Fruit fly (Drosophila melanogaster): Measurements from ENCODE around the gene lectin-37Da.
A peak's percentile ranks its signal among the peaks of the same experiment; 100 is the strongest.

Gene lectin-37Da

DNA sequence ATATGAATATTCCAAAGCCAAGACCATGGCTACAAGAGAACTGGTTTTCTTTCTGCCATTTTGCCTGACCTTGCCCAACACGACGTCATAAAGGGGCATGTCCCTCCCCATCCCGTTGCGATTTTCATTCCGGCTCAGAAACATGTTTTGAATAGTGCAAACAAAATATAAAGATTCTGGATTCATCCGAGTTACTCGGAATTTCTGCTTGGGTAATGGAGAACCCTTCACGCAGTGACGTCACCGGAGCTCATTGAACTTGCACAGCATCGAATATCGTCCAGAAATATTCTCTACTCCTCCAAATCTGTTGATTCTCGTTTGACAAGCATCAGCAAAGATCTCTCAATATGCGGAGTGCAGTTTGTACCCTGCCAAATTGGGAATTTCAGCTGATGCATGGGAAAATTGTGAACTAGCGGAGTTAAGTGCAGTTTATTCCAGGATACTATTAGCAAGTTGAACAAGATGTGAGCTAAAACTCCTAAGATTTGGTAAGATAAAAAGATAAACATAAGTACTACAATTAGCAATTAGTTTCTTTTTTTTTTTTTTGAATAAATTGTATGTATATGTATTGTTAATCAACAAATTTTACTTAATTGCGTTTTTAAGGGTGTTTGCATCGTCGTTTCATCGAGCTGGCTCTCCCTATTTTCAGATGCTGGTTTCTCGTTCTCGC is 36.1 kb downstream of the lectin-37Da start, which contains the start of gene CG10026 (continued):
- TF ChIP-seq Sox102F (GFP tag; optimal IDR thresholded peaks at IDR 0.05) (peak; percentile 52), CG6808 (GFP tag; optimal IDR thresholded peaks at IDR 0.05) (peak; percentile 74), CG4318 (GFP tag; optimal IDR thresholded peaks at IDR 0.05) (no peak), Hr39 (GFP tag; optimal IDR thresholded peaks at IDR 0.05) (peak; percentile 27), Ets21C (GFP tag; optimal IDR thresholded peaks at IDR 0.05) (peak; percentile 32), CG11294 (GFP tag; IDR thresholded peaks at IDR 0.05) (no peak), net (GFP tag; optimal IDR thresholded peaks at IDR 0.05) (peak; percentile 35), topi (GFP tag; optimal IDR thresholded peaks at IDR 0.05) (peak; percentile 17), CG7368 (GFP tag; optimal IDR thresholded peaks at IDR 0.05) (no peak)

DNA sequence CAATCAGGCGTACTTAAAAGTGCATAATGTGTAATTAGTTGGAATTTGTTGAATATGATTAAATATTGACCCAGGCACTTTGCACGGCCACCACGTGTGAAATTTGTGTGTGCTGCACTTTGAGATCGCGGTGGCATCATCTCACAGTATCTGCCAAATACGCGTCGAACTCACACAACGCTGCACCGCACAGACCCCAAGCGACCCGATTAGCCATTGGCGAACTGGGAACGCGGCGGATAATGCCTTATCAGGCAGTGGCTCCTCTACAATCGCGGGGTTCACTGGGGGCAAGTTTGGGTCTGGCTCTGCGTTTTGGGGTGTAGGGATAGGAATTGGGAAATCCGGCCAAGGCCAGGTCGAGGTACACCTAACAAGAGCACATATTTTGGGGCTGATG is 37.1 kb downstream of the lectin-37Da start:
- TF ChIP-seq eg (GFP tag; IDR thresholded peaks at IDR 0.05): no peak
- no peak for TF ChIP-seq fkh (GFP tag; optimal IDR thresholded peaks at IDR 0.05)
- no peak for TF ChIP-seq CG32006 (GFP tag; optimal IDR thresholded peaks at IDR 0.05)
- no peak for TF ChIP-seq CG16779 (tag; optimal IDR thresholded peaks at IDR 0.05)
- no peak for TF ChIP-seq CG10631 (GFP tag; optimal IDR thresholded peaks at IDR 0.05)
- TF ChIP-seq dac (GFP tag; optimal IDR thresholded peaks at IDR 0.05): no peak
- no peak for TF ChIP-seq esn (GFP tag; optimal IDR thresholded peaks at IDR 0.05)
- TF ChIP-seq acj6 (GFP tag; optimal IDR thresholded peaks at IDR 0.05): no peak
- no peak for TF ChIP-seq Met (GFP tag; optimal IDR thresholded peaks at IDR 0.05)
- TF ChIP-seq CG7368 (GFP tag; optimal IDR thresholded peaks at IDR 0.05): no peak
- TF ChIP-seq CG4318 (GFP tag; optimal IDR thresholded peaks at IDR 0.05): no peak
- TF ChIP-seq Hr4 (GFP tag; optimal IDR thresholded peaks at IDR 0.05): no peak
- TF ChIP-seq achi (GFP tag; optimal IDR thresholded peaks at IDR 0.05): no peak
- TF ChIP-seq CG8119 (GFP tag; IDR thresholded peaks at IDR 0.05): 0 out of 3 replicates have a peak, but pooled peaks have one; percentile 20
- TF ChIP-seq svp (GFP tag): peak; percentile 96
- TF ChIP-seq Hr39 (GFP tag; optimal IDR thresholded peaks at IDR 0.05): no peak

DNA sequence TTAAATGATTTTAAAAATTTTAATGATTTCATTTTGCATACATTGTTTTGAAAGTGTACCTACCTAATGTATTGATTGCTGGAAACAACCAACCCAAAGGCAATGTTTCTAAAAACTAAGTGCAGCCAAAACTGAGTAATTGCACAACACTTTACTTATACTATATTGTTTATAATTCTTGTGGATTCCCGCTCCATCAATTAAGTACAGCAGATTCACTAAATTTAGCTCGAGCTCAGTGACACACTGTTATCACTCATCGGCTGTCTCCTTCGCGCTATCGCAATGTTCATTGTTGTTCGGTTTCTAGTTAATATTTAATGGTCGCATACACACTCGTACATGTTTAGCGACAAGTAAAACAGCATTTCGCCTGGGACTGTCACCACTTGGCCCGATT is 37.6 kb downstream of the lectin-37Da start:
- TF ChIP-seq dsx (GFP tag; optimal IDR thresholded peaks at IDR 0.05; ENCODE audit: poor library complexity, severe bottlenecking): peak; percentile 4
- TF ChIP-seq dac (GFP tag; optimal IDR thresholded peaks at IDR 0.05): no peak
- no peak for TF ChIP-seq Hr38 (GFP tag; optimal IDR thresholded peaks at IDR 0.05)

DNA sequence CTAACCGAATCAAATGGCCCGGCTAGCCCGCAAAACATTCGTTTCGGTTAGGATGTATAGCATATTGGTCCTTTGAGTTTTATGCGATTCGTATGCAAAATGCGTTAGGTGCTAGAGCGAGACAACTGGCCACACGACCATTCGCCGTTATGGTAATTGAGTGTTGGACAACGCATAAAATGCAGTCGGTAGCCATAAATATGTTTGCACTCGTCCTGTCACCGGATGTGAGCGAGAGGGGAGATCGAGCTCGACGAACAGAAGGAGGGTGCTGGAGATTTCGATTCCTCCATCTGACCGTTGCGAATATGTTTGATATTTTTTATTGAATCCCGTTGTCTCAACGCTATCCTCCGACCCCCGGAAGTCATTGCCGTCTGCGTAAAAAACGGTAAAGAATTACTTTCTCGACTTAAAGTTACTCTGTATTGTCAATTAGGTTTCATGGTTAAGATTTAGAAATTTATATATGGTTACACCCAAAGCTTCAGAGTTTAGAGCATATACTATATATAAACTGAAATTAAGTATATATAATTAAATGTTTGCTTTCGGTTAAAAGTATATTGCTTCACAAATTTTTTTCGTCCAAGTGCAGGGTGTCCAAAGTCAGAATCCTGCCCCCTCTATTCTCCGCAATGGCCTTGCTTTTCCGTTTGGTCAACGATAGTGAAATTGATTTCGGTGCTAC is 39.9 kb downstream of the lectin-37Da start:
- TF ChIP-seq esn (GFP tag; optimal IDR thresholded peaks at IDR 0.05) (no peak), CG3032 (tag; optimal IDR thresholded peaks at IDR 0.05) (no peak), CG1621 (tag; optimal IDR thresholded peaks at IDR 0.05) (no peak), Gug (GFP tag; IDR thresholded peaks at IDR 0.05) (no peak), CG34406 (GFP tag; optimal IDR thresholded peaks at IDR 0.05) (no peak)

DNA sequence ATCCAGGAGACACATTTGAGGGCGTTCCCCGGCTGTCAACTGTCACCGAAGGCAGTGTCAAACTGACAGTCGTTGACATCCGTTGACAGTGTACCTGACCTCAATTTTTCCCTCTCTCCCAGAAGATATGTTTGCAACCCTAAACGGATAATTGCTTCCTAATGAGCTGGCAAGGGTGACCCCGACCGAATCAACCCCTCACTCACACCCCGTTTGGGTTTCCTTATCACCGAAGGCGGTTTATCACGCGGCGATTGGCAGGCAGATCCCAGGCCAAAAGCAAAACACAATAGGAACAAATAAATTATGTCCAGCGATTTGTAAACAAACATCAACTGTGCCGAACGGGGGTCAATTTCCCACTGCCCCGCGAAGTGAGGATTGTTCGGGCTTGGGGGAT is 41.3 kb downstream of the lectin-37Da start:
- no peak for TF ChIP-seq CG3032 (tag; optimal IDR thresholded peaks at IDR 0.05)
- peak; percentile 5 for TF ChIP-seq svp (GFP tag)

DNA sequence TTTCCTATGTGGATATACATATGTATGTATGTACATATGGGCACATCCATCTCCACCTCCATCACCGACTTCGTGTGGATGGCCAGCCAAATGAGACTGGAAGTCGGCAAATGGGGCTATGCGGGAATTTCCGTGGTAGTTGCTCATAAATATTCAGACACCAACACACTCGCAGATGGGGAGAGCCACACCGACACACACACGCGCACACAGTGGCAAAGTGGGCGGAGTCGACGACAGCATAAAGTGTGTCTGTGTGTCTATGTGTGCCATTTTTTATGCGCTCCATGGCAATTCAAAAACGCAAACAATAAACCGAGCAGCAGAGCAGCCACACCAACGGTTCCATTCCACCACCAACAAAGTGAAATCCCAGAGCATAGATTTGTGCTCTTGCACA is 44.8 kb downstream of the lectin-37Da start:
- TF ChIP-seq CG6854 (GFP tag; optimal IDR thresholded peaks at IDR 0.05): no peak
- TF ChIP-seq Hr38 (GFP tag; optimal IDR thresholded peaks at IDR 0.05): no peak
- no peak for TF ChIP-seq CG8319 (GFP tag; optimal IDR thresholded peaks at IDR 0.05)
- no peak for TF ChIP-seq Smox (GFP tag; optimal IDR thresholded peaks at IDR 0.05)
- no peak for TF ChIP-seq CG9139 (GFP tag; optimal IDR thresholded peaks at IDR 0.05)

All from whole organism, prepupa.